Fruit fly (Drosophila melanogaster) whole organism, embryonic: ENCODE results near the gene FeCH.

Experiments used
- Asciz ChIP-seq: fragments of 200-800 bp; sonication (Bioruptor generic); optimal IDR thresholded peaks from 2 replicates; lab custom pipeline; 2017; ENCODE audit warnings: missing biosample characterization, mild to moderate bottlenecking, missing genetic modification characterization, missing genetic modification reagents
- Blimp-1 ChIP-seq: fragments of 200-800 bp; sonication (Bioruptor generic); optimal IDR thresholded peaks from 3 replicates; lab custom pipeline; 2018; ENCODE audit warnings: missing biosample characterization, missing genetic modification characterization, mild to moderate bottlenecking, moderate library complexity, missing genetic modification reagents
- CG10321 ChIP-seq: fragments of 200-800 bp; sonication (Bioruptor generic); IDR thresholded peaks from 2 replicates; pipeline ENCODE4 v1.3.6; 2022; ENCODE audit warnings: missing biosample characterization, missing genetic modification characterization
- CG10654 ChIP-seq: fragments of 200-800 bp; sonication (Bioruptor generic); optimal IDR thresholded peaks from 2 replicates; lab custom pipeline; 2016; ENCODE audit warnings: missing biosample characterization, missing genetic modification characterization
- CG11504 ChIP-seq: fragments of 200-800 bp; sonication (Bioruptor generic); optimal IDR thresholded peaks from 3 replicates; lab custom pipeline; 2019; ENCODE audit warnings: missing biosample characterization, mild to moderate bottlenecking, missing genetic modification characterization, moderate library complexity
- CG12236 ChIP-seq: fragments of 200-800 bp; sonication (Bioruptor generic); optimal IDR thresholded peaks from 2 replicates; lab custom pipeline; 2016; ENCODE audit warnings: missing biosample characterization, missing genetic modification characterization
- CG13296 ChIP-seq: fragments of 200-800 bp; sonication (Bioruptor generic); optimal IDR thresholded peaks from 3 replicates; lab custom pipeline; 2018; ENCODE audit warnings: missing biosample characterization, mild to moderate bottlenecking, missing genetic modification characterization
- CG14050 ChIP-seq: fragments of 200-800 bp; sonication (Bioruptor generic); IDR thresholded peaks from 3 replicates; pipeline ENCODE4 v1.3.6; 2022; ENCODE audit warnings: missing biosample characterization, missing genetic modification characterization
- CG14441 ChIP-seq: fragments of 200-800 bp; sonication (Bioruptor generic); IDR thresholded peaks from 2 replicates; pipeline ENCODE4 v1.3.6; 2022; ENCODE audit warnings: missing biosample characterization, missing genetic modification characterization
- CG15073 ChIP-seq: fragments of 200-800 bp; sonication (Bioruptor generic); optimal IDR thresholded peaks from 2 replicates; lab custom pipeline; 2016; ENCODE audit warnings: missing biosample characterization, missing genetic modification characterization
- CG15269 ChIP-seq: fragments of 200-800 bp; sonication (Bioruptor generic); optimal IDR thresholded peaks from 2 replicates; lab custom pipeline; 2018; ENCODE audit warnings: missing biosample characterization, mild to moderate bottlenecking, missing genetic modification characterization, moderate library complexity
- CG1603 ChIP-seq: fragments of 200-800 bp; sonication (Bioruptor generic); optimal IDR thresholded peaks from 2 replicates; lab custom pipeline; 2019; ENCODE audit warnings: missing biosample characterization, mild to moderate bottlenecking, missing genetic modification characterization, moderate library complexity
- CG17186 ChIP-seq: fragments of 200-800 bp; sonication (Bioruptor generic); optimal IDR thresholded peaks from 3 replicates; lab custom pipeline; 2017; ENCODE audit warnings: missing biosample characterization, missing genetic modification reagents, missing genetic modification characterization
- CG17612 ChIP-seq: fragments of 200-800 bp; sonication (Bioruptor generic); IDR thresholded peaks from 2 replicates; pipeline ENCODE4 v1.3.6; 2022; ENCODE audit warnings: missing biosample characterization, missing genetic modification characterization
- CG18476 ChIP-seq: fragments of 200-800 bp; sonication (Bioruptor generic); optimal IDR thresholded peaks from 2 replicates; lab custom pipeline; 2016; ENCODE audit warnings: missing biosample characterization, mild to moderate bottlenecking, missing genetic modification characterization
- CG18599 ChIP-seq: fragments of 200-800 bp; sonication (Bioruptor generic); optimal IDR thresholded peaks from 3 replicates; lab custom pipeline; 2017; ENCODE audit warnings: missing biosample characterization, missing genetic modification characterization, mild to moderate bottlenecking, moderate library complexity, missing genetic modification reagents
- CG2116 ChIP-seq: fragments of 200-800 bp; sonication (Bioruptor generic); optimal IDR thresholded peaks from 3 replicates; lab custom pipeline; 2018; ENCODE audit warnings: missing biosample characterization, mild to moderate bottlenecking, missing genetic modification characterization
- CG2129 ChIP-seq: fragments of 200-800 bp; sonication (Bioruptor generic); IDR thresholded peaks from 2 replicates; pipeline ENCODE4 v1.3.6; 2022; ENCODE audit warnings: missing biosample characterization, missing genetic modification characterization; ENCODE audit not compliant: partially characterized antibody
- CG30431 ChIP-seq: fragments of 200-800 bp; sonication (Bioruptor generic); optimal IDR thresholded peaks from 2 replicates; lab custom pipeline; 2017; ENCODE audit warnings: missing biosample characterization, missing genetic modification characterization
- CG3281 ChIP-seq: fragments of 200-800 bp; sonication (Bioruptor generic); optimal IDR thresholded peaks from 3 replicates; lab custom pipeline; 2017; ENCODE audit warnings: missing biosample characterization, mild to moderate bottlenecking, missing genetic modification characterization
- CG34376 ChIP-seq: fragments of 200-800 bp; sonication (Bioruptor generic); optimal IDR thresholded peaks from 2 replicates; lab custom pipeline; 2018; ENCODE audit warnings: missing biosample characterization, mild to moderate bottlenecking, missing genetic modification characterization
- CG3838 ChIP-seq: fragments of 200-800 bp; sonication (Bioruptor generic); optimal IDR thresholded peaks from 3 replicates; lab custom pipeline; 2016; ENCODE audit warnings: missing biosample characterization, missing genetic modification characterization
- CG8089 ChIP-seq: fragments of 200-800 bp; sonication (Bioruptor generic); optimal IDR thresholded peaks from 3 replicates; lab custom pipeline; 2016; ENCODE audit warnings: missing biosample characterization, missing genetic modification characterization
- CTCF ChIP-seq: fragments of 200-800 bp; sonication (Bioruptor generic); optimal IDR thresholded peaks from 2 replicates; lab custom pipeline; 2017; ENCODE audit warnings: missing biosample characterization, mild to moderate bottlenecking, missing genetic modification characterization, moderate library complexity
- D19B ChIP-seq: fragments of 200-800 bp; sonication (Bioruptor generic); optimal IDR thresholded peaks from 2 replicates; lab custom pipeline; 2017; ENCODE audit warnings: missing biosample characterization, mild to moderate bottlenecking, missing genetic modification characterization
- Dad ChIP-seq: fragments of 200-800 bp; sonication (Bioruptor generic); optimal IDR thresholded peaks from 3 replicates; lab custom pipeline; 2016; ENCODE audit warnings: missing biosample characterization, missing genetic modification characterization
- Deaf1 ChIP-seq: fragments of 200-800 bp; optimal IDR thresholded peaks from 3 replicates; lab custom pipeline; 2019; ENCODE audit warnings: missing biosample characterization, mild to moderate bottlenecking, missing genetic modification characterization, moderate library complexity
- Doc3 ChIP-seq: fragments of 200-800 bp; sonication (Bioruptor generic); IDR thresholded peaks from 3 replicates; pipeline ENCODE4 v1.3.6; 2022; ENCODE audit warnings: missing biosample characterization, missing genetic modification characterization; ENCODE audit not compliant: partially characterized antibody
- Hmr ChIP-seq: fragments of 200-800 bp; sonication (Bioruptor generic); optimal IDR thresholded peaks from 3 replicates; lab custom pipeline; 2017; ENCODE audit warnings: mild to moderate bottlenecking, missing biosample characterization, missing genetic modification reagents, missing genetic modification characterization
- Vsx1 ChIP-seq: fragments of 200-800 bp; sonication (Bioruptor generic); optimal IDR thresholded peaks from 2 replicates; lab custom pipeline; 2017; ENCODE audit warnings: missing biosample characterization, mild to moderate bottlenecking, missing genetic modification characterization, missing genetic modification reagents
- amos ChIP-seq: fragments of 200-800 bp; sonication (Bioruptor generic); IDR thresholded peaks from 2 replicates; pipeline ENCODE4 v1.3.6; 2022; ENCODE audit warnings: missing biosample characterization, missing genetic modification characterization; ENCODE audit not compliant: partially characterized antibody
- btn ChIP-seq: fragments of 200-800 bp; sonication (Bioruptor generic); optimal IDR thresholded peaks from 2 replicates; lab custom pipeline; 2016; ENCODE audit warnings: missing biosample characterization, missing genetic modification characterization
- chinmo ChIP-seq: fragments of 200-800 bp; sonication (Bioruptor generic); IDR thresholded peaks from 4 replicates; pipeline ENCODE4 v1.3.6; 2022; ENCODE audit warnings: missing biosample characterization, missing genetic modification characterization; ENCODE audit not compliant: partially characterized antibody
- chm ChIP-seq: fragments of 200-800 bp; sonication (Bioruptor generic); IDR thresholded peaks from 2 replicates; pipeline ENCODE4 v1.3.6; 2022; ENCODE audit warnings: missing biosample characterization, missing genetic modification characterization
- da ChIP-seq: fragments of 200-800 bp; sonication (Bioruptor generic); optimal IDR thresholded peaks from 2 replicates; lab custom pipeline; 2016; ENCODE audit warnings: missing biosample characterization, missing genetic modification characterization
- dpn ChIP-seq, 2 experiments: fragments of 200-800 bp; sonication (Bioruptor generic); optimal IDR thresholded peaks; 3 replicates each; lab custom pipeline; 2016; ENCODE audit warnings: missing biosample characterization in 2 of 2, missing genetic modification characterization in 2 of 2
- esg ChIP-seq: fragments of 200-800 bp; sonication (Bioruptor generic); conservative IDR thresholded peaks from 2 replicates; pipeline ENCODE4 v1.3.6; 2022; ENCODE audit warnings: missing biosample characterization, missing genetic modification characterization
- gfzf ChIP-seq: fragments of 200-800 bp; sonication (Bioruptor generic); optimal IDR thresholded peaks from 2 replicates; lab custom pipeline; 2016; ENCODE audit warnings: missing biosample characterization, mild to moderate bottlenecking, missing genetic modification characterization, moderate library complexity
- grn ChIP-seq: fragments of 200-800 bp; sonication (Bioruptor generic); optimal IDR thresholded peaks from 3 replicates; lab custom pipeline; 2017; ENCODE audit warnings: missing biosample characterization, missing genetic modification characterization
- gsb ChIP-seq: fragments of 200-800 bp; sonication (Bioruptor generic); IDR thresholded peaks from 2 replicates; pipeline ENCODE4 v1.3.6; 2022; ENCODE audit warnings: missing biosample characterization, missing genetic modification characterization
- hbn ChIP-seq: fragments of 200-800 bp; sonication (Bioruptor generic); IDR thresholded peaks from 2 replicates; pipeline ENCODE4 v1.3.6; 2022; ENCODE audit warnings: missing biosample characterization, missing genetic modification characterization; ENCODE audit not compliant: partially characterized antibody
- mam ChIP-seq: fragments of 200-800 bp; sonication (Bioruptor generic); optimal IDR thresholded peaks from 3 replicates; lab custom pipeline; 2016; ENCODE audit warnings: missing biosample characterization, missing genetic modification characterization
- pb ChIP-seq: fragments of 200-800 bp; sonication (Bioruptor generic); optimal IDR thresholded peaks from 3 replicates; lab custom pipeline; 2016; ENCODE audit warnings: missing biosample characterization, missing genetic modification characterization
- phol ChIP-seq: fragments of 200-800 bp; sonication (Bioruptor generic); optimal IDR thresholded peaks from 3 replicates; lab custom pipeline; 2018; ENCODE audit warnings: missing biosample characterization, mild to moderate bottlenecking, missing genetic modification characterization, moderate library complexity
- pum ChIP-seq: fragments of 200-800 bp; sonication (Bioruptor generic); optimal IDR thresholded peaks from 2 replicates; lab custom pipeline; 2016; ENCODE audit warnings: missing biosample characterization, missing genetic modification characterization
- sens-2 ChIP-seq: fragments of 200-800 bp; sonication (Bioruptor generic); IDR thresholded peaks from 2 replicates; pipeline ENCODE4 v1.3.6; 2022; ENCODE audit warnings: missing biosample characterization, missing genetic modification characterization
- stc ChIP-seq: fragments of 200-800 bp; sonication (Bioruptor generic); IDR thresholded peaks from 2 replicates; pipeline ENCODE4 v1.3.6; 2022; ENCODE audit warnings: missing biosample characterization, missing genetic modification characterization
- tin ChIP-seq: fragments of 200-800 bp; sonication (Bioruptor generic); optimal IDR thresholded peaks from 3 replicates; lab custom pipeline; 2016; ENCODE audit warnings: missing biosample characterization, missing genetic modification characterization
- trem ChIP-seq: fragments of 200-800 bp; optimal IDR thresholded peaks from 3 replicates; lab custom pipeline; 2019; ENCODE audit warnings: missing biosample characterization, mild to moderate bottlenecking, missing genetic modification characterization, moderate library complexity
- z ChIP-seq: fragments of 200-800 bp; sonication (Bioruptor generic); IDR thresholded peaks from 3 replicates; pipeline ENCODE4 v1.3.6; 2022; ENCODE audit warnings: missing biosample characterization, missing genetic modification characterization

FeCH gene

DNA sequence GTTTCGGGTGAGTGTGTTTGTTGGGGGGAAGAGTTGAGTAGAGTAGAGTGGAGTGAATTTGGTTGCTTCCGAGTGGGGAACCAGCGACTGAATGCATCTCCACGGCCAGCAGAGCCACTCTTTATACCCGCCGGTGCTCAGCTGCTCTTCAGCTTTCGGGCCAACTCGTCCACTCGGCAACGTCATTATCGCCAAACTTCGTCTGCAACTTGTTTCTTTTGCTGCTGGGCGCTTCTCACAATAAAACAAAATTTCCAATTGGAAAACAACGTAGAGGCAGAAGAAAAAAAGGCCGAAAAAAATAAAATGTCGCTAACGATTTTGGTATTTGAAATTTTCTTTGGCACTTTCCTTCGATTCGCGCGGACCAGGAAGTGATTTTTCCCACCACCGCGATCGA is 47.4 kb downstream of the FeCH start, which contains the start of gene CG2150:
Gene CG2150, minus strand, starts transcription at position 101 of the 400 bp plus-strand sequence.
- no peak for TF ChIP-seq Vsx1 (GFP tag; lab: Kevin White, UChicago)
- no peak for TF ChIP-seq Dad (GFP tag; lab: Kevin White, UChicago)
- peak; percentile 45; the same call in 1 of the 3 replicates for TF ChIP-seq z (GFP tag; lab: Robert Waterston, UW)
- no peak for TF ChIP-seq gsb (GFP tag; lab: Robert Waterston, UW)
- no peak for TF ChIP-seq Hmr (GFP tag; lab: Kevin White, UChicago)
- no peak for TF ChIP-seq pb (GFP tag; lab: Kevin White, UChicago)
- no peak for TF ChIP-seq CG15073 (GFP tag; lab: Kevin White, UChicago)
- peak; percentile 55 for TF ChIP-seq Deaf1 (tag; lab: Kevin White, UChicago)

DNA sequence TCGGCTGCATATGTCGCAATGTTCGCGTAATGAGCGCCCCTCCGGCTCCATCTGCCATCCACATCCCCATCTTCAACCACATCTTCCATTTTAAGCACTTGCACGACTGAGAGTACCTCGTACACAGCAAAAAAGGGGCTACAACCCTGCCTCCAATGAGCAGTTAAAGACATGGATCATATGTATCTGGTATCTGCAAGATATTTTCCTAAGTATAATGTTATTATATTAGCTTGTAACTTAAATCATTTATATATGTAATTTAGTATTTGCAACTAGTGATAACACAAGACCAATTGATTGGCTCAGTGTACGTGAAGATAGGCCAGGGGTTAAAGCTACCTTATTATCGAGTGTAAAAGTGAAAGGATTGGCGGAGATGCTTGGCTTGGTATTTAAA is 49.4 kb downstream of the FeCH start:
- no peak for TF ChIP-seq CG17186 (GFP tag; lab: Kevin White, UChicago)
- TF ChIP-seq CG13296 (GFP tag; lab: Kevin White, UChicago): no peak
- no peak for TF ChIP-seq Asciz (GFP tag; lab: Kevin White, UChicago)
- no peak for TF ChIP-seq da
- TF ChIP-seq Hmr (GFP tag; lab: Kevin White, UChicago): no peak
- no peak for TF ChIP-seq CG14050
- no peak for TF ChIP-seq CG18599
- TF ChIP-seq esg (GFP tag; lab: Robert Waterston, UW): no peak
- peak; percentile 30 for TF ChIP-seq CG1603
- no peak for TF ChIP-seq CG34376 (GFP tag; lab: Kevin White, UChicago)
- no peak for TF ChIP-seq CG2116 (GFP tag; lab: Kevin White, UChicago)
- TF ChIP-seq CG11504: peak; percentile 25
- TF ChIP-seq CG3281: no peak
- no peak for TF ChIP-seq CG2129 (GFP tag; lab: Robert Waterston, UW)
- no peak for TF ChIP-seq chinmo (GFP tag; lab: Robert Waterston, UW)
- TF ChIP-seq btn (GFP tag; lab: Kevin White, UChicago): no peak
- no peak for TF ChIP-seq gfzf
- no peak for TF ChIP-seq CG10654 (GFP tag; lab: Kevin White, UChicago)
- TF ChIP-seq phol (tag; lab: Kevin White, UChicago): peak; percentile 5
- TF ChIP-seq dpn (GFP tag; optimal IDR thresholded peaks at IDR 0.05; lab: Kevin White, UChicago): no peak
- TF ChIP-seq pb (GFP tag; lab: Kevin White, UChicago): no peak
- no peak for TF ChIP-seq CG30431 (GFP tag; lab: Kevin White, UChicago)
- TF ChIP-seq CG10321 (GFP tag; lab: Robert Waterston, UW): no peak
- TF ChIP-seq CG14441 (GFP tag; lab: Robert Waterston, UW): no peak
- TF ChIP-seq amos (GFP tag; lab: Robert Waterston, UW): no peak
- TF ChIP-seq CG8089 (GFP tag; lab: Kevin White, UChicago): no peak
- TF ChIP-seq sens-2 (GFP tag; lab: Robert Waterston, UW): no peak
- TF ChIP-seq CG12236 (GFP tag; lab: Kevin White, UChicago): no peak
- no peak for TF ChIP-seq CG17612 (GFP tag; lab: Robert Waterston, UW)
- TF ChIP-seq pum (GFP tag; lab: Kevin White, UChicago): no peak
- TF ChIP-seq hbn: no peak
- peak; percentile 45 for TF ChIP-seq Blimp-1 (GFP tag; lab: Kevin White, UChicago)
- TF ChIP-seq chm (GFP tag; lab: Robert Waterston, UW): no peak
- TF ChIP-seq grn: no peak
- no peak for TF ChIP-seq trem (tag; lab: Kevin White, UChicago)
- no peak for TF ChIP-seq CG15269 (tag; lab: Kevin White, UChicago)
- TF ChIP-seq Doc3 (GFP tag; lab: Robert Waterston, UW): no peak
- no peak for TF ChIP-seq D19B (GFP tag; lab: Kevin White, UChicago)
- no peak for TF ChIP-seq mam (GFP tag; lab: Kevin White, UChicago)
- no peak for TF ChIP-seq CTCF (GFP tag; lab: Kevin White, UChicago)
- TF ChIP-seq CG3838: no peak
- no peak for TF ChIP-seq tin (GFP tag; lab: Kevin White, UChicago)
- TF ChIP-seq stc (GFP tag; lab: Robert Waterston, UW): no peak
- no peak for TF ChIP-seq CG18476 (GFP tag; lab: Kevin White, UChicago)
